Fruit fly (Drosophila melanogaster): Measurements from ENCODE around the gene CG7083.
A peak's percentile ranks its signal among the peaks of the same experiment; 100 is the strongest.

Gene CG7083

dm6 chr3L:8338921-8339320 is 1.7 kb upstream of the CG7083 start, which contains the start of gene Pex2 (continued):
- TF ChIP-seq Ets96B (tag; optimal IDR thresholded peaks at IDR 0.05) (no peak), Blimp-1 (GFP tag; optimal IDR thresholded peaks at IDR 0.05) (no peak), Eip78C (GFP tag) (peak; percentile 79), CG6792 (GFP tag; optimal IDR thresholded peaks at IDR 0.05) (no peak)

- TF ChIP-seq fd85E (GFP tag; optimal IDR thresholded peaks at IDR 0.05) (no peak), Blimp-1 (GFP tag; optimal IDR thresholded peaks at IDR 0.05) (no peak), lz (GFP tag; optimal IDR thresholded peaks at IDR 0.05) (no peak), fd59A (GFP tag; optimal IDR thresholded peaks at IDR 0.05) (no peak), Eip78C (GFP tag) (no peak), CG32006 (GFP tag; optimal IDR thresholded peaks at IDR 0.05) (no peak), cyc (GFP tag; optimal IDR thresholded peaks at IDR 0.05) (no peak), dsx (GFP tag; optimal IDR thresholded peaks at IDR 0.05; ENCODE audit: poor library complexity, severe bottlenecking) (no peak), CG6792 (GFP tag; optimal IDR thresholded peaks at IDR 0.05) (no peak), Eip93F (GFP tag; optimal IDR thresholded peaks at IDR 0.05) (no peak), fkh (GFP tag; optimal IDR thresholded peaks at IDR 0.05) (no peak), CG31627 (GFP tag; optimal IDR thresholded peaks at IDR 0.05) (no peak), Hr39 (GFP tag; optimal IDR thresholded peaks at IDR 0.05) (no peak), ss (GFP tag; optimal IDR thresholded peaks at IDR 0.05) (no peak)
Measured at dm6 chr3L:8345182-8345581, 4.6 kb downstream of the CG7083 start.

dm6 chr3L:8346100-8346980 is 5.8 kb downstream of the CG7083 start, which contains the start of the genes CG7182 and GAPcenA:
Gene CG7182 (minus strand): TSS chr3L:8346382.
Gene GAPcenA (plus strand): TSS chr3L:8346561.
- TF ChIP-seq CG6854 (GFP tag; optimal IDR thresholded peaks at IDR 0.05) (peak; percentile 28), Lpt (GFP tag; optimal IDR thresholded peaks at IDR 0.05) (peak; percentile 36), dsx (GFP tag; optimal IDR thresholded peaks at IDR 0.05; ENCODE audit: poor library complexity, severe bottlenecking) (no peak), Eip75B (GFP tag; optimal IDR thresholded peaks at IDR 0.05) (no peak), CG15336 (GFP tag; IDR thresholded peaks at IDR 0.05) (peak; percentile 59; the same call in 1 of the 2 replicates), CG9139 (GFP tag; optimal IDR thresholded peaks at IDR 0.05) (peak; percentile 26), salr (GFP tag; optimal IDR thresholded peaks at IDR 0.05) (no peak), CG8119 (GFP tag; IDR thresholded peaks at IDR 0.05) (peak; percentile 54; the same call in 2 of the 3 replicates), CG4318 (GFP tag; optimal IDR thresholded peaks at IDR 0.05) (no peak), svp (GFP tag) (peak; percentile 97), CG11762 (GFP tag; optimal IDR thresholded peaks at IDR 0.05; ENCODE audit: insufficient read depth) (peak; percentile 64), vri (GFP tag; optimal IDR thresholded peaks at IDR 0.05) (peak; percentile 90), lz (GFP tag; optimal IDR thresholded peaks at IDR 0.05) (peak; percentile 66), Blimp-1 (GFP tag; optimal IDR thresholded peaks at IDR 0.05) (peak; percentile 42), CG10631 (GFP tag; optimal IDR thresholded peaks at IDR 0.05) (peak; percentile 87), CG3919 (GFP tag; optimal IDR thresholded peaks at IDR 0.05) (peak; percentile 71), Eip93F (GFP tag; optimal IDR thresholded peaks at IDR 0.05) (peak; percentile 27), CG6808 (GFP tag; optimal IDR thresholded peaks at IDR 0.05) (peak; percentile 62), Ets96B (tag; optimal IDR thresholded peaks at IDR 0.05) (peak; percentile 78), CG31627 (GFP tag; optimal IDR thresholded peaks at IDR 0.05) (peak; percentile 63), Sox102F (GFP tag; optimal IDR thresholded peaks at IDR 0.05) (no peak), CG11902 (GFP tag; optimal IDR thresholded peaks at IDR 0.05) (peak; percentile 53), CG1621 (tag; optimal IDR thresholded peaks at IDR 0.05) (peak; percentile 16), CG8632 (GFP tag; optimal IDR thresholded peaks at IDR 0.05) (peak; percentile 77), CG6163 (GFP tag; IDR thresholded peaks at IDR 0.05) (peak; percentile 75), Hr38 (GFP tag; optimal IDR thresholded peaks at IDR 0.05) (no peak), Gug (GFP tag; IDR thresholded peaks at IDR 0.05) (0 out of 2 replicates have a peak, but pooled peaks have one; percentile 9), Hr39 (GFP tag; optimal IDR thresholded peaks at IDR 0.05) (peak; percentile 53), CG6792 (GFP tag; optimal IDR thresholded peaks at IDR 0.05) (peak; percentile 70), spab (GFP tag; optimal IDR thresholded peaks at IDR 0.05) (peak; percentile 41), CG11294 (GFP tag; IDR thresholded peaks at IDR 0.05) (peak; percentile 23; the same call in 1 of the 2 replicates), fd85E (GFP tag; optimal IDR thresholded peaks at IDR 0.05) (no peak), cyc (GFP tag; optimal IDR thresholded peaks at IDR 0.05) (peak; percentile 64), ss (GFP tag; optimal IDR thresholded peaks at IDR 0.05) (peak in 1 of 2 experiments; percentile 79), CG32006 (GFP tag; optimal IDR thresholded peaks at IDR 0.05) (no peak), fkh (GFP tag; optimal IDR thresholded peaks at IDR 0.05) (peak; percentile 54), Sox15 (GFP tag; optimal IDR thresholded peaks at IDR 0.05) (peak; percentile 43), CG3032 (tag; optimal IDR thresholded peaks at IDR 0.05) (peak; percentile 85), Sox14 (GFP tag; optimal IDR thresholded peaks at IDR 0.05) (peak; percentile 41), OdsH (GFP tag; optimal IDR thresholded peaks at IDR 0.05) (no peak)

Data from whole organism, prepupa.